Fruit fly (Drosophila melanogaster): Measurements from ENCODE around the gene Argk2.

DNA sequence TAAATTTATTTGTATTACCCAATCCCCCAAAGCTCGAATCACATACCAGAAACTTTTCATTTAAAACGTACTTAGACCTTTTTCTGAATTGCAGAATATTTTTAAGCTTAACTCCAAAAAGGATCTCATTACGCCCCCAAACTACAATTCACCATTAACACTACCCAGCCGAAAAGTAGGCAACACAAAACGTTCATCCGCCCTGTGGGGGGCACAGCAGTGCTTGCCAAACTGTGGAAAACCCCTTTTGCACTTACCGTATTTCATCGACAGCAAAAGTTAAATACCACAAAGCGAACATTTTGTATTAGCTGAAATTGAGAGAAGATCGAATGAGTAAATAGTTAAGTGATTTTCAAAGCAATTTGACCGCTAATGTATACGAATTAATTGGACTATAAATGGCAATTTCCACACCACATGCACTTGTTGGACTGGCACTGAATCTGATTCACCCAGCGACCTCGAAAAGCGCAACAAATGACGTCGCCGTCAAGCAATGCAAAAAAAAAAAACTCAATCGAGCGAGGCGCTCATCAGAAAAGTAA lies 17.0 kb downstream of the Argk2 start:
- no peak for TF ChIP-seq dan (GFP tag; IDR thresholded peaks at IDR 0.05)
- no peak for TF ChIP-seq Sox102F (GFP tag; optimal IDR thresholded peaks at IDR 0.05)
- no peak for TF ChIP-seq CG17912 (GFP tag; optimal IDR thresholded peaks at IDR 0.05)
- TF ChIP-seq CG8290 (GFP tag; optimal IDR thresholded peaks at IDR 0.05), result no peak
- no peak for TF ChIP-seq CG8290 (tag; optimal IDR thresholded peaks at IDR 0.05)
- no peak for TF ChIP-seq Optix (GFP tag; IDR thresholded peaks at IDR 0.05)
- no peak for TF ChIP-seq Dek (tag; optimal IDR thresholded peaks at IDR 0.05)
- TF ChIP-seq zen2 (GFP tag; IDR thresholded peaks at IDR 0.05; ENCODE audit: partially characterized antibody), result no peak
- TF ChIP-seq C15 (GFP tag; IDR thresholded peaks at IDR 0.05), result no peak
- TF ChIP-seq CG12769 (tag; optimal IDR thresholded peaks at IDR 0.05), result no peak
- no peak for TF ChIP-seq CG3838 (GFP tag; optimal IDR thresholded peaks at IDR 0.05)
- TF ChIP-seq Mrtf (GFP tag; IDR thresholded peaks at IDR 0.05), result no peak
